Fruit fly (Drosophila melanogaster) whole organism, embryonic: ENCODE data around the gene Ccp84Ac.
A peak's percentile ranks its signal among the peaks of the same experiment; 100 is the strongest.

Experiments used
- B-H1 ChIP-seq: fragments of 200-800 bp; sonication (Bioruptor generic); IDR thresholded peaks from 3 replicates; pipeline ENCODE4 v1.3.6; 2022; ENCODE audit warnings: missing biosample characterization, missing genetic modification characterization
- CG1024 ChIP-seq: fragments of 200-800 bp; sonication (Bioruptor generic); IDR thresholded peaks from 2 replicates; pipeline ENCODE4 v1.3.6; 2022; ENCODE audit warnings: missing biosample characterization, missing genetic modification characterization
- CG10979 ChIP-seq: fragments of 200-800 bp; sonication (Bioruptor generic); optimal IDR thresholded peaks from 2 replicates; lab custom pipeline; 2018; ENCODE audit warnings: missing biosample characterization, mild to moderate bottlenecking, missing genetic modification characterization, moderate library complexity
- CG11398 ChIP-seq: fragments of 200-800 bp; sonication (Bioruptor generic); optimal IDR thresholded peaks from 2 replicates; lab custom pipeline; 2016; ENCODE audit warnings: missing biosample characterization, missing genetic modification characterization
- CG12155 ChIP-seq: fragments of 200-800 bp; sonication (Bioruptor generic); optimal IDR thresholded peaks from 3 replicates; lab custom pipeline; 2016; ENCODE audit warnings: missing biosample characterization, missing genetic modification characterization
- CG12219 ChIP-seq: fragments of 200-800 bp; sonication (Bioruptor generic); optimal IDR thresholded peaks from 3 replicates; lab custom pipeline; 2018; ENCODE audit warnings: missing biosample characterization, mild to moderate bottlenecking, missing genetic modification characterization
- CG13123 ChIP-seq: fragments of 200-800 bp; sonication (Bioruptor generic); optimal IDR thresholded peaks from 2 replicates; lab custom pipeline; 2016; ENCODE audit warnings: missing biosample characterization, missing genetic modification characterization
- CG14965 ChIP-seq: fragments of 200-800 bp; sonication (Bioruptor generic); optimal IDR thresholded peaks from 2 replicates; lab custom pipeline; 2016; ENCODE audit warnings: missing biosample characterization, missing genetic modification characterization, borderline replicate concordance
- CG18476 ChIP-seq: fragments of 200-800 bp; sonication (Bioruptor generic); optimal IDR thresholded peaks from 2 replicates; lab custom pipeline; 2016; ENCODE audit warnings: missing biosample characterization, mild to moderate bottlenecking, missing genetic modification characterization
- CG2712 ChIP-seq: fragments of 200-800 bp; optimal IDR thresholded peaks from 3 replicates; lab custom pipeline; 2019; ENCODE audit warnings: missing biosample characterization, mild to moderate bottlenecking, missing genetic modification characterization, moderate library complexity
- CG2875 ChIP-seq: fragments of 200-800 bp; sonication (Bioruptor generic); optimal IDR thresholded peaks from 2 replicates; lab custom pipeline; 2017; ENCODE audit warnings: missing biosample characterization, mild to moderate bottlenecking, missing genetic modification characterization, missing genetic modification reagents
- CG3065 ChIP-seq: fragments of 200-800 bp; sonication (Bioruptor generic); optimal IDR thresholded peaks from 2 replicates; lab custom pipeline; 2016; ENCODE audit warnings: missing biosample characterization, missing genetic modification characterization
- CG34376 ChIP-seq: fragments of 200-800 bp; sonication (Bioruptor generic); optimal IDR thresholded peaks from 2 replicates; lab custom pipeline; 2018; ENCODE audit warnings: missing biosample characterization, mild to moderate bottlenecking, missing genetic modification characterization
- CG4854 ChIP-seq: fragments of 200-800 bp; sonication (Bioruptor generic); optimal IDR thresholded peaks from 2 replicates; lab custom pipeline; 2016; ENCODE audit warnings: missing biosample characterization, missing genetic modification characterization, inconsistent platforms
- CG5953 ChIP-seq: fragments of 200-800 bp; sonication (Bioruptor generic); IDR thresholded peaks from 2 replicates; pipeline ENCODE4 v1.3.6; 2022; ENCODE audit warnings: missing biosample characterization, missing genetic modification characterization
- CG7987 ChIP-seq: fragments of 200-800 bp; sonication (Bioruptor generic); optimal IDR thresholded peaks from 2 replicates; lab custom pipeline; 2018; ENCODE audit warnings: missing biosample characterization, mild to moderate bottlenecking, missing genetic modification characterization, moderate library complexity
- CoRest ChIP-seq: fragments of 200-800 bp; sonication (Bioruptor generic); optimal IDR thresholded peaks from 3 replicates; lab custom pipeline; 2018; ENCODE audit warnings: missing biosample characterization, mild to moderate bottlenecking, missing genetic modification characterization, moderate library complexity
- Deaf1 ChIP-seq: fragments of 200-800 bp; optimal IDR thresholded peaks from 3 replicates; lab custom pipeline; 2019; ENCODE audit warnings: missing biosample characterization, mild to moderate bottlenecking, missing genetic modification characterization, moderate library complexity
- Eip74EF ChIP-seq, 2 experiments: fragments of 200-800 bp in 1 of 2; fragments of >200 bp in 1 of 2; sonication (Bioruptor generic) in 1 of 2; optimal IDR thresholded peaks; 2 replicates each; lab custom pipeline; 2017 to 2019; ENCODE audit warnings: missing biosample characterization in 2 of 2, missing genetic modification characterization in 2 of 2, mild to moderate bottlenecking in 1 of 2, moderate library complexity in 1 of 2
- Fer3 ChIP-seq: fragments of 200-800 bp; sonication (Bioruptor generic); optimal IDR thresholded peaks from 2 replicates; lab custom pipeline; 2018; ENCODE audit warnings: missing biosample characterization, mild to moderate bottlenecking, missing genetic modification characterization, moderate library complexity
- HHEX ChIP-seq: fragments of 200-800 bp; sonication (Bioruptor generic); optimal IDR thresholded peaks from 3 replicates; lab custom pipeline; 2017; ENCODE audit warnings: missing biosample characterization, mild to moderate bottlenecking, missing genetic modification characterization, missing genetic modification reagents
- HLH54F ChIP-seq: fragments of 200-800 bp; sonication (Bioruptor generic); optimal IDR thresholded peaks from 3 replicates; lab custom pipeline; 2016; ENCODE audit warnings: missing biosample characterization, missing genetic modification characterization
- Hand ChIP-seq: fragments of 200-800 bp; sonication (Bioruptor generic); optimal IDR thresholded peaks from 2 replicates; lab custom pipeline; 2017; ENCODE audit warnings: mild to moderate bottlenecking, missing biosample characterization, missing genetic modification reagents, missing genetic modification characterization
- Hr3 ChIP-seq: fragments of 200-800 bp; sonication (Bioruptor generic); optimal IDR thresholded peaks from 3 replicates; lab custom pipeline; 2016; ENCODE audit warnings: missing biosample characterization, missing genetic modification characterization
- MBD-R2 ChIP-seq: fragments of 200-800 bp; sonication (Bioruptor generic); IDR thresholded peaks from 2 replicates; pipeline ENCODE4 v1.3.6; 2022; ENCODE audit warnings: missing biosample characterization, missing genetic modification characterization
- MTF-1 ChIP-seq: fragments of 200-800 bp; sonication (Bioruptor generic); optimal IDR thresholded peaks from 2 replicates; lab custom pipeline; 2018; ENCODE audit warnings: missing biosample characterization, mild to moderate bottlenecking, missing genetic modification characterization, borderline replicate concordance
- Nf-YB ChIP-seq: fragments of 200-800 bp; sonication (Bioruptor generic); optimal IDR thresholded peaks from 3 replicates; lab custom pipeline; 2019; ENCODE audit warnings: missing biosample characterization, mild to moderate bottlenecking, missing genetic modification characterization, moderate library complexity
- Six4 ChIP-seq: fragments of 200-800 bp; sonication (Bioruptor generic); optimal IDR thresholded peaks from 2 replicates; lab custom pipeline; 2016; ENCODE audit warnings: missing biosample characterization, missing genetic modification characterization
- Sox100B ChIP-seq: fragments of 200-800 bp; sonication (Bioruptor generic); optimal IDR thresholded peaks from 3 replicates; lab custom pipeline; 2018; ENCODE audit warnings: missing biosample characterization, mild to moderate bottlenecking, missing genetic modification characterization
- Tbp ChIP-seq: fragments of >200 bp; optimal IDR thresholded peaks from 2 replicates; lab custom pipeline; 2018; ENCODE audit warnings: missing biosample characterization, missing genetic modification characterization
- Trl ChIP-seq, 3 experiments: fragments of >200 bp in 2 of 3; fragments of 200-800 bp in 1 of 3; sonication (Bioruptor generic) in 1 of 3; optimal IDR thresholded peaks; 2 replicates in 1 of 3; 3 replicates in 2 of 3; lab custom pipeline; 2016 to 2017; ENCODE audit warnings: missing biosample characterization in 1 of 3, missing genetic modification characterization in 1 of 3
- ab ChIP-seq: fragments of 200-800 bp; sonication (Bioruptor generic); optimal IDR thresholded peaks from 2 replicates; lab custom pipeline; 2016; ENCODE audit warnings: missing biosample characterization, missing genetic modification characterization
- bab2 ChIP-seq: fragments of 200-800 bp; sonication (Bioruptor generic); optimal IDR thresholded peaks from 2 replicates; lab custom pipeline; 2016; ENCODE audit warnings: missing biosample characterization, missing genetic modification characterization
- crp ChIP-seq, 2 experiments: fragments of 200-800 bp; sonication (Bioruptor generic); optimal IDR thresholded peaks; 2 replicates in 1 of 2; 3 replicates in 1 of 2; lab custom pipeline; 2017; ENCODE audit warnings: missing biosample characterization in 2 of 2, missing genetic modification characterization in 2 of 2, mild to moderate bottlenecking in 1 of 2, moderate library complexity in 1 of 2
- dimm ChIP-seq: fragments of 200-800 bp; sonication (Bioruptor generic); IDR thresholded peaks from 2 replicates; pipeline ENCODE4 v1.3.6; 2022; ENCODE audit warnings: missing biosample characterization, missing genetic modification characterization
- dmrt11E ChIP-seq: fragments of 200-800 bp; sonication (Bioruptor generic); optimal IDR thresholded peaks from 3 replicates; lab custom pipeline; 2018; ENCODE audit warnings: missing biosample characterization, mild to moderate bottlenecking, missing genetic modification characterization, moderate library complexity
- dpn ChIP-seq, 2 experiments: fragments of 200-800 bp; sonication (Bioruptor generic); optimal IDR thresholded peaks; 3 replicates each; lab custom pipeline; 2016; ENCODE audit warnings: missing biosample characterization in 2 of 2, missing genetic modification characterization in 2 of 2
- en ChIP-seq: fragments of 200-800 bp; sonication (Bioruptor generic); optimal IDR thresholded peaks from 2 replicates; lab custom pipeline; 2016; ENCODE audit warnings: missing biosample characterization, missing genetic modification characterization
- fd96Cb ChIP-seq: fragments of 200-800 bp; sonication (Bioruptor generic); optimal IDR thresholded peaks from 2 replicates; lab custom pipeline; 2018; ENCODE audit warnings: missing biosample characterization, mild to moderate bottlenecking, missing genetic modification characterization, moderate library complexity
- klu ChIP-seq: fragments of 200-800 bp; sonication (Bioruptor generic); IDR thresholded peaks from 2 replicates; pipeline ENCODE4 v1.3.6; 2022; ENCODE audit warnings: missing biosample characterization, missing genetic modification characterization
- nerfin-1 ChIP-seq: fragments of 200-800 bp; sonication (Bioruptor generic); optimal IDR thresholded peaks from 3 replicates; lab custom pipeline; 2019; ENCODE audit warnings: missing biosample characterization, mild to moderate bottlenecking, missing genetic modification characterization, moderate library complexity
- repo ChIP-seq: fragments of 200-800 bp; sonication (Bioruptor generic); optimal IDR thresholded peaks from 2 replicates; lab custom pipeline; 2016; ENCODE audit warnings: missing biosample characterization, missing genetic modification characterization
- sens ChIP-seq: fragments of 200-800 bp; sonication (Bioruptor generic); peaks from one replicate; lab custom pipeline; 2016; ENCODE audit warnings: missing biosample characterization, missing genetic modification characterization
- seq ChIP-seq: fragments of 200-800 bp; sonication (Bioruptor generic); IDR thresholded peaks from 2 replicates; pipeline ENCODE4 v1.3.6; 2022; ENCODE audit warnings: missing biosample characterization, missing genetic modification characterization
- trem ChIP-seq: fragments of 200-800 bp; optimal IDR thresholded peaks from 3 replicates; lab custom pipeline; 2019; ENCODE audit warnings: missing biosample characterization, mild to moderate bottlenecking, missing genetic modification characterization, moderate library complexity
- unpg ChIP-seq: fragments of 200-800 bp; sonication (Bioruptor generic); optimal IDR thresholded peaks from 3 replicates; lab custom pipeline; 2018; ENCODE audit warnings: missing biosample characterization, mild to moderate bottlenecking, missing genetic modification characterization, moderate library complexity
- zfh2 ChIP-seq: fragments of 200-800 bp; sonication (Bioruptor generic); optimal IDR thresholded peaks from 2 replicates; lab custom pipeline; 2016; ENCODE audit warnings: missing biosample characterization, missing genetic modification characterization

Ccp84Ac gene

DNA sequence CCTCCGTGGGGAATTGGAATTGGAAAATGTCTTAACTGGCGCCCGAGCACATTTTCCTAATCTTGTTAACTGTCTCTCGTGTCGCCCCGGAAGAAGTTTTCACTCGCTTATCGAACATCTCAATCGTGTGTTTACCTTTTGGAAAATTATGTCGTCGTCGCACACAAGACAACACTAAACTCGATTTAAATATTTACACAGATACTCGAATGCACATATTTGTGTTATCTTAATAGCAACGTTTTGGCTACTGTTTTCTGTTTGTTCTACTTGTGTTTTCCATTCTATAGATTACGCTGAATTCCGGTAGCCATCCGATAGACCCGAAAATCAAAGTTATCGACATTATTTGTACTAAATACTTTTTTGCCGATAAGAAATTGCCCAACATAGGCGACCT lies 28.8 kb downstream of the Ccp84Ac start (continued):
- TF ChIP-seq unpg (GFP tag; lab: Kevin White, UChicago) = peak; percentile 34
- no peak for TF ChIP-seq MBD-R2 (GFP tag; lab: Robert Waterston, UW)
- TF ChIP-seq zfh2 (GFP tag; lab: Kevin White, UChicago) = no peak
- TF ChIP-seq Trl (optimal IDR thresholded peaks at IDR 0.05; lab: Kevin White, UChicago) = no peak
- peak; percentile 20 for TF ChIP-seq Trl (GFP tag; optimal IDR thresholded peaks at IDR 0.05; lab: Kevin White, UChicago)
- TF ChIP-seq CG7987 (GFP tag; lab: Kevin White, UChicago) = peak; percentile 54
- TF ChIP-seq Hand (GFP tag; lab: Kevin White, UChicago) = no peak
- TF ChIP-seq klu (GFP tag; lab: Robert Waterston, UW) = no peak
- TF ChIP-seq CG13123 (GFP tag; lab: Kevin White, UChicago) = peak; percentile 32
- no peak for TF ChIP-seq CG14965
- no peak for TF ChIP-seq CG5953 (GFP tag; lab: Robert Waterston, UW)
- TF ChIP-seq CG18476 = no peak
- no peak for TF ChIP-seq seq (GFP tag; lab: Robert Waterston, UW)
- peak; percentile 44 for TF ChIP-seq trem
- peak; percentile 48 for TF ChIP-seq CG2875 (GFP tag; lab: Kevin White, UChicago)
- peak; percentile 56 for TF ChIP-seq MTF-1 (GFP tag; lab: Kevin White, UChicago)
- TF ChIP-seq crp (GFP tag; optimal IDR thresholded peaks at IDR 0.05; lab: Kevin White, UChicago) = no peak
- TF ChIP-seq CG1024 (GFP tag; lab: Robert Waterston, UW) = no peak
- TF ChIP-seq dmrt11E = peak; percentile 82
- TF ChIP-seq bab2 = peak; percentile 4
- TF ChIP-seq en (GFP tag; lab: Kevin White, UChicago) = peak; percentile 44
- TF ChIP-seq ab (GFP tag; lab: Kevin White, UChicago) = no peak
- peak; percentile 17 for TF ChIP-seq HHEX (GFP tag; lab: Kevin White, UChicago)
- TF ChIP-seq Eip74EF (GFP tag; optimal IDR thresholded peaks at IDR 0.05; lab: Kevin White, UChicago) = no peak
- TF ChIP-seq Deaf1 (tag; lab: Kevin White, UChicago) = no peak
- no peak for TF ChIP-seq Fer3 (tag; lab: Kevin White, UChicago)
- no peak for TF ChIP-seq HLH54F
- TF ChIP-seq repo = no peak
- no peak for TF ChIP-seq B-H1 (GFP tag; lab: Robert Waterston, UW)
- no peak for TF ChIP-seq CG12155 (GFP tag; lab: Kevin White, UChicago)
- no peak for TF ChIP-seq dpn (GFP tag; optimal IDR thresholded peaks at IDR 0.05; lab: Kevin White, UChicago)
- peak; percentile 53 for TF ChIP-seq CG12219 (GFP tag; lab: Kevin White, UChicago)
- peak; percentile 50 for TF ChIP-seq CG2712 (tag; lab: Kevin White, UChicago)
- no peak for TF ChIP-seq Hr3 (GFP tag; lab: Kevin White, UChicago)
- no peak for TF ChIP-seq CG3065 (GFP tag; lab: Kevin White, UChicago)
- no peak for TF ChIP-seq CG4854 (GFP tag; lab: Kevin White, UChicago)
- peak; percentile 40 for TF ChIP-seq CG10979 (tag; lab: Kevin White, UChicago)
- TF ChIP-seq nerfin-1 (tag; lab: Kevin White, UChicago) = peak; percentile 46
- peak; percentile 20 for TF ChIP-seq Sox100B (GFP tag; lab: Kevin White, UChicago)
- TF ChIP-seq CoRest (tag; lab: Kevin White, UChicago) = peak; percentile 35
- TF ChIP-seq fd96Cb (tag; lab: Kevin White, UChicago) = no peak
- no peak for TF ChIP-seq Tbp (GFP tag; lab: Kevin White, UChicago)
- TF ChIP-seq sens (GFP tag; lab: Kevin White, UChicago) = peak; percentile 85
- TF ChIP-seq Nf-YB (GFP tag; lab: Kevin White, UChicago) = peak; percentile 5
- no peak for TF ChIP-seq dimm (GFP tag; lab: Robert Waterston, UW)
- TF ChIP-seq CG34376 = no peak
- no peak for TF ChIP-seq Six4
- peak; percentile 39 for TF ChIP-seq CG11398 (GFP tag; lab: Kevin White, UChicago)
- TF ChIP-seq, all 482 proteins: peak for 121
